Worm (Caenorhabditis elegans): ENCODE measurements around the gene F44F4.3.

The F44F4.3 gene

DNA sequence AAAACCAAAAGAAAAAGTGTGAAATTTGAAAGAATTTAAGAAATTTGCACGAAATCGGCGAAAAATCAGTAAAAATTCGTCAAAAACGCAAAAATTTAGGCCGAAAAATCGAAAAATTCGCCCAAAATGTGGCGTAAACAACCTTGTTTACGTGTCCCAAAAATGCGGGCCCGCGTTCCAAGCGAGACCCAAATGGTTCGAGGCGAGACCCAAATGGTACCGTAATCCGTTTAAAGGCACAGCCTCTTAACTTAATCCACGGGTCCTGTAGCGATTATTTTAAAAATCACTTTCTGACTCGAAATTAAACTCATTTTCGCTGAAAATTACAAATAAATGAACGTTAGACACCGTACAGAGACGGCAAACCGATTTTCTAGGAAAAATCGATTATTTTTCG is 49.6 kb upstream of the F44F4.3 start (continued):
- TF ChIP-seq mxl-2 (GFP tag; conservative IDR thresholded peaks at IDR 0.05) = no peak
- TF ChIP-seq lir-3 (tag; optimal IDR thresholded peaks at IDR 0.05) = no peak
- no peak for TF ChIP-seq mxl-3 (GFP tag; optimal IDR thresholded peaks at IDR 0.05)
- TF ChIP-seq snpc-1.2 (GFP tag; IDR thresholded peaks at IDR 0.05) = 0 out of 2 replicates have a peak, but pooled peaks have one; percentile 60
- no peak for TF ChIP-seq zfp-3 (GFP tag; conservative IDR thresholded peaks at IDR 0.05)
- no peak for TF ChIP-seq rbr-2 (tag; optimal IDR thresholded peaks at IDR 0.05)
- TF ChIP-seq ceh-20 (GFP tag; IDR thresholded peaks at IDR 0.05) = no peak
- no peak for TF ChIP-seq R02D3.7 (tag; optimal IDR thresholded peaks at IDR 0.05)
- TF ChIP-seq madf-5 (GFP tag; IDR thresholded peaks at IDR 0.05) = no peak
- TF ChIP-seq nhr-111 (GFP tag; optimal IDR thresholded peaks at IDR 0.05) = no peak
- TF ChIP-seq Y105C5A.15 (GFP tag; IDR thresholded peaks at IDR 0.05) = no peak
- no peak for TF ChIP-seq nhr-102 (tag; optimal IDR thresholded peaks at IDR 0.05)
- TF ChIP-seq ctbp-1 (GFP tag; IDR thresholded peaks at IDR 0.05) = no peak
- no peak for TF ChIP-seq Y5F2A.4 (GFP tag; optimal IDR thresholded peaks at IDR 0.05)
- TF ChIP-seq dmd-9 (GFP tag; IDR thresholded peaks at IDR 0.05) = no peak
- TF ChIP-seq lin-38 (GFP tag; IDR thresholded peaks at IDR 0.05) = peak; percentile 76
- TF ChIP-seq aly-2 (tag; optimal IDR thresholded peaks at IDR 0.05) = no peak
- 0 out of 2 replicates have a peak, but pooled peaks have one; percentile 16 for TF ChIP-seq ceh-44 (GFP tag; IDR thresholded peaks at IDR 0.05)
- no peak for TF ChIP-seq aha-1 (tag)
- no peak for TF ChIP-seq spr-1 (tag; optimal IDR thresholded peaks at IDR 0.05)
- no peak for TF ChIP-seq daf-12 (tag; optimal IDR thresholded peaks at IDR 0.05)
- TF ChIP-seq hlh-11 (tag; optimal IDR thresholded peaks at IDR 0.05) = no peak

ce11 chrII:10934786-10935185 is 49.1 kb upstream of the F44F4.3 start, which contains the start of gene R03D7.2:
Gene R03D7.2, minus strand, starts transcription at chrII:10935184.
- 0 out of 2 replicates have a peak, but pooled peaks have one; percentile 33 for TF ChIP-seq egl-43 (GFP tag; IDR thresholded peaks at IDR 0.05)
- TF ChIP-seq lim-7 (GFP tag; IDR thresholded peaks at IDR 0.05) = 0 out of 2 replicates have a peak, but pooled peaks have one; percentile 12
- TF ChIP-seq set-16 (GFP tag; IDR thresholded peaks at IDR 0.05) = peak; percentile 95
- no peak for TF ChIP-seq vab-7 (GFP tag; IDR thresholded peaks at IDR 0.05)

DNA sequence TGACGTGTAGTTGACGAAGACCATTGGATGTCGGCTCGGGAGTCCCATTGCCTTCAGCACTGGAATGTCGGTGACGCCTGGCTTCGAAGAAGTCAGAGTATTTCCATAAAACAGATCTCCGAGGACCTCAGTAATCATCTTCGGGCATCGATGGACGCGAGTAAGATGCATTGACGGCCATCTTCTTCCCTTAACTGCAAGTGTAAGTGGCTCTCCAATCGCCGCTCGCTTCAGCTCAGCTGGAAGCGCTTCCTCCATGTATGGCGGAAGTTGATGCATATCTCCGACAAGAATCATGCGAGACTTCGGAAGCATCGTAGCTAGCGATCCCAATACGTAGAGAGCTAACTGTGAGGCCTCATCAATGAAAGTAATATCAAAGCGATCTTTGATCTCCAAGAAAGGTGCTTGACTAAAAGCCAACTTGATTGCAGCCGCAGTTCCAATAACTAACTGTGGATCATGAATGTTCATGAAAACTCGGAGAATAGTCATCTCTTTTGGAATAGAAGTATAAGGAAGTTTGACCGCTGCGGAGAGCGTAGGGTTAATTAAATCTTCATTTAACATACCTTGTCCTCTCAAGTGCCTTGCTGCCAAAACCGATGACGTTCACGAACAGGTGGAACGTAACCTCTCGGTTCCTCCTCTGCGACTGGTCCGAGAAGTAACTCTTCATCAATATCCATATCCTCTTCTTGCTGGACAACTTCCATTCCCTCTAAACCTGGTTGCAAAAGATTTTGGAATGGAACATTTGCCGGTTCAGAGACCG is 48.4 kb upstream of the F44F4.3 start:
- TF ChIP-seq ztf-11 (tag; optimal IDR thresholded peaks at IDR 0.05) (no peak), tra-1 (GFP tag; IDR thresholded peaks at IDR 0.05) (no peak), snpc-1.2 (GFP tag; IDR thresholded peaks at IDR 0.05) (no peak; the same call in 1 of the 2 replicates), set-16 (GFP tag; IDR thresholded peaks at IDR 0.05) (peak; percentile 19; the same call in 1 of the 2 replicates), dmd-8 (GFP tag; IDR thresholded peaks at IDR 0.05) (no peak), hmg-1.1 (GFP tag; IDR thresholded peaks at IDR 0.05) (no peak), daf-16 (GFP tag; optimal IDR thresholded peaks at IDR 0.05) (no peak), daf-16 (tag; optimal IDR thresholded peaks at IDR 0.05) (no peak), arid-1 (GFP tag; conservative IDR thresholded peaks at IDR 0.05) (0 out of 2 replicates have a peak, but pooled peaks have one; percentile 8), F49E8.2 (tag; optimal IDR thresholded peaks at IDR 0.05; ENCODE audit: borderline replicate concordance) (peak; percentile 25), lin-38 (GFP tag; IDR thresholded peaks at IDR 0.05) (peak; percentile 60), mes-2 (tag; optimal IDR thresholded peaks at IDR 0.05; ENCODE audit: poor library complexity, severe bottlenecking) (no peak), madf-5 (GFP tag; IDR thresholded peaks at IDR 0.05) (no peak), dmd-9 (GFP tag; IDR thresholded peaks at IDR 0.05) (no peak), unc-62 (GFP tag; optimal IDR thresholded peaks at IDR 0.05 in 1 of 2) (peak in 1 of 2 experiments; percentile 20), unc-62 (tag; optimal IDR thresholded peaks at IDR 0.05) (no peak), ceh-28 (tag; optimal IDR thresholded peaks at IDR 0.05) (no peak), mxl-3 (GFP tag; optimal IDR thresholded peaks at IDR 0.05) (no peak), lin-13 (GFP tag; optimal IDR thresholded peaks at IDR 0.05) (peak; percentile 13)
